Fruit fly (Drosophila melanogaster) S2 (cell line): ENCODE data around the gene CG10011.

Source experiments
- CG8478 ChIP-seq: fragments of >200 bp; optimal IDR thresholded peaks from 2 replicates; lab custom pipeline; 2018
- CTCF ChIP-seq, 2 experiments: fragments of >200 bp; optimal IDR thresholded peaks; 2 replicates each; lab custom pipeline; 2018

DNA sequence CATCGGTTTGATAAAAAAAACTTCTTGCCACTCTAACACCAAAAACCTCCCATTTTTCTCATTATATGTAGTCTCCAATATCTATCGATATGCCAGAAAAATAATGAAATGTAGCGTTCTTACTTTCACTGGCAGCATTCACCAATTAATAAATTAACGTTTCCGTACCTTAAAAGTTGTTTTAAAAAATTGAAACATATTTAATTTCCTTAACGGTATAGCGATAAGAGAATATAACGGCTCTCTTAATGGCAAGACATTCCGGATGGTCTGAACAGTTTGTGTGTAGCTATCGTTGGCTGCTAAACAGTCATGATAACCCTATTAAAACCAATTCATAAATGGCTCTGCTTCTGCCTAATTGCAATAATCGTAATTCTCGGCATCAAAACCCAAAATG lies 1.2 kb upstream of the CG10011 start, which contains the start of gene CG9988:
- TF ChIP-seq CG8478 = no peak
- no peak for TF ChIP-seq CTCF (optimal IDR thresholded peaks at IDR 0.05; lab: Kevin White, UChicago)
